Worm (Caenorhabditis elegans) whole organism, L4 larva: ENCODE measurements around the gene srd-7.

Source experiments
- F37D6.2 ChIP-seq: sonication (generic microtip); optimal IDR thresholded peaks from 2 replicates; lab custom pipeline; 2016; ENCODE audit warnings: mild to moderate bottlenecking, missing genetic modification characterization, missing compliant biosample characterization
- F44E2.7 ChIP-seq: fragments of 200-800 bp; sonication (Bioruptor generic); IDR thresholded peaks from 2 replicates; pipeline ENCODE4 v2.1.2; 2022; ENCODE audit warnings: missing genetic modification characterization, missing compliant biosample characterization
- T26A8.4 ChIP-seq: fragments of 200-800 bp; sonication (Bioruptor generic); IDR thresholded peaks from 2 replicates; pipeline ENCODE4 v1.3.6; 2022; ENCODE audit warnings: missing genetic modification characterization, missing compliant biosample characterization
- ZK546.5 ChIP-seq, 2 experiments: sonication (generic microtip); optimal IDR thresholded peaks; 2 replicates each; lab custom pipeline; 2017; ENCODE audit warnings: missing biosample characterization in 2 of 2, missing genetic modification characterization in 2 of 2
- arid-1 ChIP-seq: fragments of 200-800 bp; sonication (Bioruptor generic); conservative IDR thresholded peaks from 2 replicates; pipeline ENCODE4 v1.3.6; 2022; ENCODE audit warnings: missing genetic modification reagents, missing genetic modification characterization, missing compliant biosample characterization
- daf-8 ChIP-seq: fragments of 200-800 bp; sonication (Bioruptor generic); IDR thresholded peaks from 2 replicates; pipeline ENCODE4 v1.3.6; 2022; ENCODE audit warnings: missing genetic modification characterization, missing compliant biosample characterization
- dpl-1 ChIP-seq: fragments of 150-350 bp; optimal IDR thresholded peaks from 2 replicates; lab custom pipeline; 2014; ENCODE audit warnings: missing biosample characterization, missing genetic modification reagents, missing genetic modification characterization
- fkh-10 ChIP-seq: fragments of 150-350 bp; optimal IDR thresholded peaks from 2 replicates; lab custom pipeline; 2014; ENCODE audit warnings: missing biosample characterization, missing genetic modification reagents, missing genetic modification characterization
- hmg-1.1 ChIP-seq: fragments of 200-800 bp; sonication (Bioruptor generic); IDR thresholded peaks from 2 replicates; pipeline ENCODE4 v1.3.6; 2022; ENCODE audit warnings: missing genetic modification reagents, missing genetic modification characterization, missing compliant biosample characterization
- lin-15B ChIP-seq: fragments of 150-350 bp; sonication (generic microtip); optimal IDR thresholded peaks from 3 replicates; lab custom pipeline; 2014; ENCODE audit warnings: missing biosample characterization, missing genetic modification characterization
- mxl-2 ChIP-seq: fragments of 200-800 bp; sonication (Bioruptor generic); conservative IDR thresholded peaks from 2 replicates; pipeline ENCODE4 v1.3.6; 2022; ENCODE audit warnings: missing genetic modification reagents, missing genetic modification characterization, missing compliant biosample characterization
- nhr-25 ChIP-seq: sonication (generic microtip); optimal IDR thresholded peaks from 2 replicates; lab custom pipeline; 2017; ENCODE audit warnings: missing genetic modification characterization, mild to moderate bottlenecking, missing compliant biosample characterization, antibody characterized with exemption, moderate library complexity, borderline replicate concordance; ENCODE audit not compliant: insufficient read depth
- unc-62 ChIP-seq, 3 experiments: fragments of 150-350 bp in 1 of 3; sonication (generic microtip); optimal IDR thresholded peaks in 2 of 3; peaks in 1 of 3; 1 replicate in 1 of 3; 2 replicates in 2 of 3; lab custom pipeline; 2014 to 2017; ENCODE audit warnings: missing biosample characterization in 3 of 3, missing genetic modification characterization in 3 of 3, missing genetic modification reagents in 3 of 3, missing genotype in 1 of 3
- zag-1 ChIP-seq: fragments of 150-350 bp; optimal IDR thresholded peaks from 2 replicates; lab custom pipeline; 2014; ENCODE audit warnings: missing biosample characterization, missing genetic modification characterization

ce11 chrIV:10799354-10799753, 12.7 kb upstream of the srd-7 start, which contains the start of gene zipt-2.1:
- TF ChIP-seq arid-1 (GFP tag; lab: Robert Waterston, UW), result no peak
- TF ChIP-seq ZK546.5 (tag; optimal IDR thresholded peaks at IDR 0.05; lab: Kevin White, UChicago), result no peak
- TF ChIP-seq lin-15B (tag; lab: Kevin White, UChicago), result no peak
- no peak for TF ChIP-seq hmg-1.1 (GFP tag; lab: Robert Waterston, UW)
- TF ChIP-seq T26A8.4 (GFP tag; lab: Robert Waterston, UW), result no peak
- TF ChIP-seq fkh-10 (GFP tag; lab: Kevin White, UChicago), result no peak
- TF ChIP-seq daf-8, result no peak
- TF ChIP-seq zag-1, result no peak
- TF ChIP-seq dpl-1 (GFP tag; lab: Kevin White, UChicago), result no peak
- TF ChIP-seq mxl-2 (GFP tag; lab: Robert Waterston, UW), result no peak
- TF ChIP-seq F44E2.7 (GFP tag; lab: Robert Waterston, UW), result no peak
- TF ChIP-seq unc-62 (GFP tag; optimal IDR thresholded peaks at IDR 0.05 in 1 of 2; lab: Kevin White, UChicago), result no peak
- no peak for TF ChIP-seq unc-62 (tag; optimal IDR thresholded peaks at IDR 0.05; lab: Kevin White, UChicago)
- no peak for TF ChIP-seq F37D6.2
- no peak for TF ChIP-seq nhr-25 (tag; lab: Kevin White, UChicago)
